Worm (Caenorhabditis elegans): ENCODE data around the gene str-222.

Gene str-222

ce11 chrV:1614726-1615125 is 21.2 kb upstream of the str-222 start, which contains the start of gene srbc-41:
srbc-41 (minus strand) TSS chrV:1614826.
- no peak for TF ChIP-seq cog-1 (tag; optimal IDR thresholded peaks at IDR 0.05)
- TF ChIP-seq flt-1 (GFP tag; IDR thresholded peaks at IDR 0.05) = no peak
- TF ChIP-seq med-1 (GFP tag; optimal IDR thresholded peaks at IDR 0.05; ENCODE audit: insufficient read depth) = no peak
- TF ChIP-seq klf-2 (GFP tag; conservative IDR thresholded peaks at IDR 0.05) = no peak
- no peak for TF ChIP-seq ztf-29 (GFP tag; IDR thresholded peaks at IDR 0.05)
- no peak for TF ChIP-seq tab-1 (GFP tag; IDR thresholded peaks at IDR 0.05)
- TF ChIP-seq ref-1 (GFP tag; conservative IDR thresholded peaks at IDR 0.05) = no peak
- TF ChIP-seq T22C8.4 (GFP tag; IDR thresholded peaks at IDR 0.05) = no peak

DNA sequence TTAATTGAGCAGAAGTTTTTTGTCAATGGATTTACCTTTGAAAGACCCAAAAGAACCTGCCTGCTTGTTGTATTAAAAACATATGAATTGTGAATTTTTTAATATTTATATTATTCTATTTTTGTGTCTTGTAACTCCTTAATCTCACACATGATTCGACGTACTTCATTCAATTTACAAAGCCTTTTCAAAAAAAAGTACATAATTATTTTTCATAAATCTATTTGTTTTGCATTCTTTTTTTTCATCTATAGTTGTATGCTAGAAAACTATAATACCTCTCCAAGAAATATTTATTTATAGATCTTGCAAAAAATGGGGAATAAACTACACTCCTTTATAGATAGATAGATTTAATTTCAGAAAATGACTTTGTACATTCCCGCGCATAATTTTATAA is 17.2 kb upstream of the str-222 start, which contains the start of gene nhr-179:
nhr-179 (minus strand) TSS at position 101 of the 400 bp plus-strand sequence.
- TF ChIP-seq ref-1 (GFP tag; conservative IDR thresholded peaks at IDR 0.05) (no peak), flt-1 (GFP tag; IDR thresholded peaks at IDR 0.05) (no peak), ztf-29 (GFP tag; IDR thresholded peaks at IDR 0.05) (no peak), tab-1 (GFP tag; IDR thresholded peaks at IDR 0.05) (no peak), med-1 (GFP tag; optimal IDR thresholded peaks at IDR 0.05; ENCODE audit: insufficient read depth) (no peak), ztf-23 (GFP tag; IDR thresholded peaks at IDR 0.05) (no peak), klf-2 (GFP tag; conservative IDR thresholded peaks at IDR 0.05) (no peak), T22C8.4 (GFP tag; IDR thresholded peaks at IDR 0.05) (no peak), cog-1 (tag; optimal IDR thresholded peaks at IDR 0.05) (no peak)

ce11 chrV:1620537-1620936 is 15.4 kb upstream of the str-222 start:
- no peak for TF ChIP-seq med-1 (GFP tag; optimal IDR thresholded peaks at IDR 0.05; ENCODE audit: insufficient read depth)
- no peak for TF ChIP-seq ztf-29 (GFP tag; IDR thresholded peaks at IDR 0.05)
- TF ChIP-seq cog-1 (tag; optimal IDR thresholded peaks at IDR 0.05) = no peak
- TF ChIP-seq T22C8.4 (GFP tag; IDR thresholded peaks at IDR 0.05) = no peak
- no peak for TF ChIP-seq klf-2 (GFP tag; conservative IDR thresholded peaks at IDR 0.05)
- no peak for TF ChIP-seq ztf-23 (GFP tag; IDR thresholded peaks at IDR 0.05)
- no peak for TF ChIP-seq ref-1 (GFP tag; conservative IDR thresholded peaks at IDR 0.05)
- no peak for TF ChIP-seq flt-1 (GFP tag; IDR thresholded peaks at IDR 0.05)
- no peak for TF ChIP-seq tab-1 (GFP tag; IDR thresholded peaks at IDR 0.05)

ce11 chrV:1621494-1621893 is 14.5 kb upstream of the str-222 start, which contains the start of gene nhr-117:
nhr-117 (minus strand) TSS chrV:1621520.
- TF ChIP-seq ztf-23 (GFP tag; IDR thresholded peaks at IDR 0.05) = no peak
- TF ChIP-seq ztf-29 (GFP tag; IDR thresholded peaks at IDR 0.05) = no peak
- TF ChIP-seq cog-1 (tag; optimal IDR thresholded peaks at IDR 0.05) = no peak
- no peak for TF ChIP-seq med-1 (GFP tag; optimal IDR thresholded peaks at IDR 0.05; ENCODE audit: insufficient read depth)
- no peak for TF ChIP-seq flt-1 (GFP tag; IDR thresholded peaks at IDR 0.05)
- TF ChIP-seq klf-2 (GFP tag; conservative IDR thresholded peaks at IDR 0.05) = no peak
- no peak for TF ChIP-seq ref-1 (GFP tag; conservative IDR thresholded peaks at IDR 0.05)
- no peak for TF ChIP-seq tab-1 (GFP tag; IDR thresholded peaks at IDR 0.05)
- TF ChIP-seq T22C8.4 (GFP tag; IDR thresholded peaks at IDR 0.05) = no peak

ce11 chrV:1623429-1623828 is 12.5 kb upstream of the str-222 start:
- TF ChIP-seq flt-1 (GFP tag; IDR thresholded peaks at IDR 0.05) (no peak), tab-1 (GFP tag; IDR thresholded peaks at IDR 0.05) (no peak), ref-1 (GFP tag; conservative IDR thresholded peaks at IDR 0.05) (no peak), klf-2 (GFP tag; conservative IDR thresholded peaks at IDR 0.05) (no peak), T22C8.4 (GFP tag; IDR thresholded peaks at IDR 0.05) (no peak), ztf-29 (GFP tag; IDR thresholded peaks at IDR 0.05) (no peak), ztf-23 (GFP tag; IDR thresholded peaks at IDR 0.05) (no peak), cog-1 (tag; optimal IDR thresholded peaks at IDR 0.05) (no peak), med-1 (GFP tag; optimal IDR thresholded peaks at IDR 0.05; ENCODE audit: insufficient read depth) (no peak)

- TF ChIP-seq tab-1 (GFP tag; IDR thresholded peaks at IDR 0.05) = no peak
- no peak for TF ChIP-seq T22C8.4 (GFP tag; IDR thresholded peaks at IDR 0.05)
- TF ChIP-seq cog-1 (tag; optimal IDR thresholded peaks at IDR 0.05) = no peak
- no peak for TF ChIP-seq med-1 (GFP tag; optimal IDR thresholded peaks at IDR 0.05; ENCODE audit: insufficient read depth)
- no peak for TF ChIP-seq ztf-29 (GFP tag; IDR thresholded peaks at IDR 0.05)
- no peak for TF ChIP-seq ref-1 (GFP tag; conservative IDR thresholded peaks at IDR 0.05)
- TF ChIP-seq flt-1 (GFP tag; IDR thresholded peaks at IDR 0.05) = no peak
- TF ChIP-seq klf-2 (GFP tag; conservative IDR thresholded peaks at IDR 0.05) = no peak
- TF ChIP-seq ztf-23 (GFP tag; IDR thresholded peaks at IDR 0.05) = no peak
Observed at ce11 chrV:1624340-1624739, 11.6 kb upstream of the str-222 start, which contains the start of gene nhr-110. nhr-110 (minus strand) TSS chrV:1624440.

- no peak for TF ChIP-seq cog-1 (tag; optimal IDR thresholded peaks at IDR 0.05)
- no peak for TF ChIP-seq flt-1 (GFP tag; IDR thresholded peaks at IDR 0.05)
- no peak for TF ChIP-seq med-1 (GFP tag; optimal IDR thresholded peaks at IDR 0.05; ENCODE audit: insufficient read depth)
- no peak for TF ChIP-seq ref-1 (GFP tag; conservative IDR thresholded peaks at IDR 0.05)
- TF ChIP-seq T22C8.4 (GFP tag; IDR thresholded peaks at IDR 0.05) = no peak
- no peak for TF ChIP-seq ztf-29 (GFP tag; IDR thresholded peaks at IDR 0.05)
- no peak for TF ChIP-seq tab-1 (GFP tag; IDR thresholded peaks at IDR 0.05)
- TF ChIP-seq klf-2 (GFP tag; conservative IDR thresholded peaks at IDR 0.05) = no peak
- TF ChIP-seq ztf-23 (GFP tag; IDR thresholded peaks at IDR 0.05) = no peak
Observed at ce11 chrV:1626720-1627119, 9.2 kb upstream of the str-222 start, which contains the start of gene nhr-237. nhr-237 (minus strand) TSS chrV:1626820.

- TF ChIP-seq flt-1 (GFP tag; IDR thresholded peaks at IDR 0.05) (no peak), tab-1 (GFP tag; IDR thresholded peaks at IDR 0.05) (no peak), klf-2 (GFP tag; conservative IDR thresholded peaks at IDR 0.05) (no peak), ztf-29 (GFP tag; IDR thresholded peaks at IDR 0.05) (no peak), cog-1 (tag; optimal IDR thresholded peaks at IDR 0.05) (no peak), T22C8.4 (GFP tag; IDR thresholded peaks at IDR 0.05) (no peak), med-1 (GFP tag; optimal IDR thresholded peaks at IDR 0.05; ENCODE audit: insufficient read depth) (no peak), ztf-23 (GFP tag; IDR thresholded peaks at IDR 0.05) (no peak), ref-1 (GFP tag; conservative IDR thresholded peaks at IDR 0.05) (no peak)
Observed at ce11 chrV:1627269-1627668, 8.7 kb upstream of the str-222 start.

DNA sequence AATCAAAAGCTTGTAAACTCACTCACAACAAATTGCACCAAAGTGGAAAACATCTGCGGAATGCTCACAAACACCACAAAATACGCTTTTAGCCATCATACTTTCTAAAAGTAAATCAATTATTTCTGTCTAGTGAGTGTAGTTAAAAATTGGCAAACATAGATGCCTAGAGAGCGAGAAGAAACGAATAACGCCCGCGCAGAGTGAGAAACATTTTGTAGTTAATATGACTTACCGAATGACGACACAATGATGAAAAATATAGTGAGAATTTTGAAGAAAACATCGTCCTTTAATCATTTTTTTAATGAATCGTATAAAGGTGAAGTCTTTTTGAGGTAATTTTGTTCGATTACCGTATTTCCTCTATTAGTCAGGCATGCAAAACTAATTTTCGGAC is 6.6 kb upstream of the str-222 start, which contains the start of gene nhr-238:
nhr-238 (minus strand) TSS at position 104 of the 400 bp plus-strand sequence.
- no peak for TF ChIP-seq tab-1 (GFP tag; IDR thresholded peaks at IDR 0.05)
- TF ChIP-seq ztf-23 (GFP tag; IDR thresholded peaks at IDR 0.05) = no peak
- no peak for TF ChIP-seq klf-2 (GFP tag; conservative IDR thresholded peaks at IDR 0.05)
- no peak for TF ChIP-seq T22C8.4 (GFP tag; IDR thresholded peaks at IDR 0.05)
- no peak for TF ChIP-seq ztf-29 (GFP tag; IDR thresholded peaks at IDR 0.05)
- TF ChIP-seq flt-1 (GFP tag; IDR thresholded peaks at IDR 0.05) = no peak
- no peak for TF ChIP-seq cog-1 (tag; optimal IDR thresholded peaks at IDR 0.05)
- TF ChIP-seq med-1 (GFP tag; optimal IDR thresholded peaks at IDR 0.05; ENCODE audit: insufficient read depth) = no peak
- no peak for TF ChIP-seq ref-1 (GFP tag; conservative IDR thresholded peaks at IDR 0.05)
